Fruit fly (Drosophila melanogaster) whole organism, embryonic: ENCODE results near the gene Rab9D.
A peak's percentile ranks its signal among the peaks of the same experiment; 100 is the strongest.

Source experiments
- CG10147 ChIP-seq: fragments of 200-800 bp; sonication (Bioruptor generic); optimal IDR thresholded peaks from 2 replicates; lab custom pipeline; 2019; ENCODE audit warnings: missing biosample characterization, mild to moderate bottlenecking, missing genetic modification characterization, moderate library complexity
- CG10366 ChIP-seq: fragments of 200-800 bp; sonication (Bioruptor generic); IDR thresholded peaks from 2 replicates; pipeline ENCODE4 v1.3.6; 2022; ENCODE audit warnings: missing biosample characterization, missing genetic modification characterization
- CG10959 ChIP-seq: fragments of 200-800 bp; sonication (Bioruptor generic); IDR thresholded peaks from 2 replicates; pipeline ENCODE4 v1.3.6; 2022; ENCODE audit warnings: missing biosample characterization, missing genetic modification characterization
- CG11247 ChIP-seq: fragments of 200-800 bp; sonication (Bioruptor generic); IDR thresholded peaks from 2 replicates; pipeline ENCODE4 v1.3.6; 2022; ENCODE audit warnings: missing biosample characterization, missing genetic modification characterization
- CG11695 ChIP-seq: fragments of 200-800 bp; sonication (Bioruptor generic); IDR thresholded peaks from 3 replicates; pipeline ENCODE4 v1.3.6; 2022; ENCODE audit warnings: missing biosample characterization, missing genetic modification characterization
- CG12769 ChIP-seq: fragments of 200-800 bp; sonication (Bioruptor generic); optimal IDR thresholded peaks from 2 replicates; lab custom pipeline; 2019; ENCODE audit warnings: missing biosample characterization, mild to moderate bottlenecking, missing genetic modification characterization, moderate library complexity
- CG13287 ChIP-seq: fragments of 200-800 bp; sonication (Bioruptor generic); IDR thresholded peaks from 2 replicates; pipeline ENCODE4 v1.3.6; 2022; ENCODE audit warnings: missing biosample characterization, missing genetic modification characterization; ENCODE audit not compliant: partially characterized antibody
- CG13424 ChIP-seq: fragments of 200-800 bp; sonication (Bioruptor generic); optimal IDR thresholded peaks from 2 replicates; lab custom pipeline; 2019; ENCODE audit warnings: missing biosample characterization, mild to moderate bottlenecking, missing genetic modification characterization, moderate library complexity
- CG15011 ChIP-seq: fragments of 200-800 bp; sonication (Bioruptor generic); optimal IDR thresholded peaks from 3 replicates; lab custom pipeline; 2018; ENCODE audit warnings: missing biosample characterization, mild to moderate bottlenecking, missing genetic modification characterization
- CG15514 ChIP-seq: fragments of 200-800 bp; sonication (Bioruptor generic); optimal IDR thresholded peaks from 3 replicates; lab custom pipeline; 2017; ENCODE audit warnings: missing biosample characterization, missing genetic modification characterization, mild to moderate bottlenecking, moderate library complexity, missing genetic modification reagents
- CG30403 ChIP-seq: fragments of 200-800 bp; sonication (Bioruptor generic); optimal IDR thresholded peaks from 3 replicates; lab custom pipeline; 2016; ENCODE audit warnings: missing biosample characterization, missing genetic modification characterization
- CG31441 ChIP-seq: fragments of 200-800 bp; sonication (Bioruptor generic); IDR thresholded peaks from 2 replicates; pipeline ENCODE4 v1.3.6; 2022; ENCODE audit warnings: missing biosample characterization, missing genetic modification characterization
- CG33557 ChIP-seq: fragments of 200-800 bp; sonication (Bioruptor generic); optimal IDR thresholded peaks from 2 replicates; lab custom pipeline; 2019; ENCODE audit warnings: missing biosample characterization, mild to moderate bottlenecking, missing genetic modification characterization, moderate library complexity
- CG3726 ChIP-seq: fragments of 200-800 bp; sonication (Bioruptor generic); IDR thresholded peaks from 3 replicates; pipeline ENCODE4, ENCODE4 v1.3.6; 2022; ENCODE audit warnings: missing biosample characterization, missing genetic modification characterization
- CG3838 ChIP-seq: fragments of 200-800 bp; sonication (Bioruptor generic); optimal IDR thresholded peaks from 3 replicates; lab custom pipeline; 2016; ENCODE audit warnings: missing biosample characterization, missing genetic modification characterization
- CG4424 ChIP-seq: fragments of 200-800 bp; sonication (Bioruptor generic); optimal IDR thresholded peaks from 3 replicates; lab custom pipeline; 2016; ENCODE audit warnings: missing biosample characterization, missing genetic modification characterization
- CG5953 ChIP-seq: fragments of 200-800 bp; sonication (Bioruptor generic); IDR thresholded peaks from 2 replicates; pipeline ENCODE4 v1.3.6; 2022; ENCODE audit warnings: missing biosample characterization, missing genetic modification characterization
- CG6689 ChIP-seq: fragments of 200-800 bp; sonication (Bioruptor generic); IDR thresholded peaks from 2 replicates; pipeline ENCODE4 v1.3.6; 2022; ENCODE audit warnings: missing biosample characterization, missing genetic modification characterization
- CG8290 ChIP-seq, 3 experiments: fragments of 200-800 bp; sonication (Bioruptor generic); optimal IDR thresholded peaks; 2 replicates each; lab custom pipeline; 2016 to 2019; ENCODE audit warnings: missing biosample characterization in 3 of 3, missing genetic modification characterization in 3 of 3, mild to moderate bottlenecking in 2 of 3, moderate library complexity in 1 of 3
- CG9932 ChIP-seq: fragments of 200-800 bp; sonication (Bioruptor generic); IDR thresholded peaks from 2 replicates; pipeline ENCODE4 v1.3.6; 2022; ENCODE audit warnings: missing biosample characterization, missing genetic modification characterization
- CHES-1-like ChIP-seq: fragments of 200-800 bp; sonication (Bioruptor generic); optimal IDR thresholded peaks from 2 replicates; lab custom pipeline; 2016; ENCODE audit warnings: missing biosample characterization, missing genetic modification characterization
- CrebB ChIP-seq: fragments of 200-800 bp; sonication (Bioruptor generic); optimal IDR thresholded peaks from 3 replicates; lab custom pipeline; 2018; ENCODE audit warnings: missing biosample characterization, mild to moderate bottlenecking, missing genetic modification characterization
- Dip2 ChIP-seq: fragments of 200-800 bp; sonication (Bioruptor generic); IDR thresholded peaks from 2 replicates; pipeline ENCODE4 v1.3.6; 2022; ENCODE audit warnings: missing biosample characterization, missing genetic modification characterization
- Dip3 ChIP-seq: fragments of 200-800 bp; sonication (Bioruptor generic); optimal IDR thresholded peaks from 3 replicates; lab custom pipeline; 2016; ENCODE audit warnings: missing biosample characterization, missing genetic modification characterization
- Ets65A ChIP-seq: fragments of 200-800 bp; sonication (Bioruptor generic); peaks from one replicate; lab custom pipeline; 2016; ENCODE audit warnings: missing biosample characterization, missing genetic modification characterization
- Fer1 ChIP-seq: fragments of 200-800 bp; sonication (Bioruptor generic); optimal IDR thresholded peaks from 2 replicates; lab custom pipeline; 2017; ENCODE audit warnings: missing biosample characterization, mild to moderate bottlenecking, missing genetic modification characterization
- GATAe ChIP-seq: fragments of 200-800 bp; sonication (Bioruptor generic); conservative IDR thresholded peaks from 2 replicates; pipeline ENCODE4 v1.3.6; 2022; ENCODE audit warnings: missing biosample characterization, missing genetic modification characterization
- Hr3 ChIP-seq: fragments of 200-800 bp; sonication (Bioruptor generic); optimal IDR thresholded peaks from 3 replicates; lab custom pipeline; 2016; ENCODE audit warnings: missing biosample characterization, missing genetic modification characterization
- Hr78 ChIP-seq, 2 experiments: fragments of 200-800 bp in 1 of 2; fragments of >200 bp in 1 of 2; sonication (Bioruptor generic) in 1 of 2; optimal IDR thresholded peaks; 2 replicates each; lab custom pipeline; 2017 to 2019; ENCODE audit warnings: missing biosample characterization in 2 of 2, missing genetic modification characterization in 2 of 2, mild to moderate bottlenecking in 1 of 2, moderate library complexity in 1 of 2
- Sox102F ChIP-seq: fragments of 200-800 bp; sonication (Bioruptor generic); optimal IDR thresholded peaks from 2 replicates; lab custom pipeline; 2018; ENCODE audit warnings: missing biosample characterization, mild to moderate bottlenecking, missing genetic modification characterization, moderate library complexity
- Sry-β ChIP-seq: fragments of 200-800 bp; sonication (Bioruptor generic); optimal IDR thresholded peaks from 2 replicates; lab custom pipeline; 2018; ENCODE audit warnings: missing biosample characterization, mild to moderate bottlenecking, missing genetic modification characterization, moderate library complexity
- Taf1 ChIP-seq: fragments of 200-800 bp; sonication (Bioruptor generic); IDR thresholded peaks from 2 replicates; pipeline ENCODE4 v1.3.6; 2022; ENCODE audit warnings: missing biosample characterization, missing genetic modification characterization
- YL-1 ChIP-seq: fragments of 200-800 bp; sonication (Bioruptor generic); optimal IDR thresholded peaks from 3 replicates; lab custom pipeline; 2017; ENCODE audit warnings: missing biosample characterization, mild to moderate bottlenecking, missing genetic modification characterization
- az2 ChIP-seq: fragments of 200-800 bp; sonication (Bioruptor generic); optimal IDR thresholded peaks from 3 replicates; lab custom pipeline; 2016; ENCODE audit warnings: missing biosample characterization, missing genetic modification characterization
- ewg ChIP-seq: fragments of 200-800 bp; sonication (Bioruptor generic); optimal IDR thresholded peaks from 3 replicates; lab custom pipeline; 2017; ENCODE audit warnings: mild to moderate bottlenecking, missing biosample characterization, missing genetic modification reagents, missing genetic modification characterization
- fd96Cb ChIP-seq: fragments of 200-800 bp; sonication (Bioruptor generic); optimal IDR thresholded peaks from 2 replicates; lab custom pipeline; 2018; ENCODE audit warnings: missing biosample characterization, mild to moderate bottlenecking, missing genetic modification characterization, moderate library complexity
- fu2 ChIP-seq: fragments of 200-800 bp; sonication (Bioruptor generic); optimal IDR thresholded peaks from 2 replicates; lab custom pipeline; 2016; ENCODE audit warnings: missing biosample characterization, missing genetic modification characterization
- grau ChIP-seq: fragments of 200-800 bp; optimal IDR thresholded peaks from 3 replicates; lab custom pipeline; 2019; ENCODE audit warnings: missing biosample characterization, mild to moderate bottlenecking, missing genetic modification characterization, moderate library complexity
- hkb ChIP-seq, 2 experiments: fragments of 200-800 bp in 1 of 2; fragments of >200 bp in 1 of 2; sonication (Bioruptor generic) in 1 of 2; IDR thresholded peaks in 1 of 2; optimal IDR thresholded peaks in 1 of 2; 2 replicates each; pipeline versions ENCODE4 v1.3.6 to Lab custom; 2017 to 2022; ENCODE audit warnings: missing biosample characterization in 1 of 2, missing genetic modification characterization in 1 of 2
- ind ChIP-seq: fragments of 200-800 bp; sonication (Bioruptor generic); optimal IDR thresholded peaks from 3 replicates; lab custom pipeline; 2016; ENCODE audit warnings: missing biosample characterization, missing genetic modification characterization
- jumu ChIP-seq: fragments of 200-800 bp; sonication (Bioruptor generic); optimal IDR thresholded peaks from 3 replicates; lab custom pipeline; 2016; ENCODE audit warnings: missing biosample characterization, missing genetic modification characterization
- lola ChIP-seq, 3 experiments: fragments of >200 bp in 2 of 3; fragments of 200-800 bp in 1 of 3; sonication (Bioruptor generic) in 1 of 3; optimal IDR thresholded peaks; 2 replicates each; lab custom pipeline; 2017 to 2019; ENCODE audit warnings: missing biosample characterization in 3 of 3, missing genetic modification characterization in 3 of 3, mild to moderate bottlenecking in 1 of 3, moderate library complexity in 1 of 3
- org-1 ChIP-seq: fragments of 200-800 bp; sonication (Bioruptor generic); optimal IDR thresholded peaks from 2 replicates; lab custom pipeline; 2017; ENCODE audit warnings: missing biosample characterization, missing genetic modification characterization
- pho ChIP-seq: fragments of 200-800 bp; sonication (Bioruptor generic); optimal IDR thresholded peaks from 2 replicates; lab custom pipeline; 2016; ENCODE audit warnings: missing biosample characterization, missing genetic modification characterization
- sim ChIP-seq: fragments of 200-800 bp; sonication (Bioruptor generic); IDR thresholded peaks from 2 replicates; pipeline ENCODE4 v1.3.6; 2022; ENCODE audit warnings: missing biosample characterization, missing genetic modification characterization
- sob ChIP-seq: fragments of 200-800 bp; sonication (Bioruptor generic); IDR thresholded peaks from 2 replicates; pipeline ENCODE4 v1.3.6; 2022; ENCODE audit warnings: missing biosample characterization, missing genetic modification characterization
- sr ChIP-seq: fragments of 200-800 bp; sonication (Bioruptor generic); IDR thresholded peaks from 3 replicates; pipeline ENCODE4 v1.3.6; 2022; ENCODE audit warnings: missing biosample characterization, missing genetic modification characterization
- stwl ChIP-seq: fragments of 200-800 bp; sonication (Bioruptor generic); optimal IDR thresholded peaks from 3 replicates; lab custom pipeline; 2018; ENCODE audit warnings: missing biosample characterization, mild to moderate bottlenecking, missing genetic modification characterization, moderate library complexity
- tna ChIP-seq: fragments of 200-800 bp; sonication (Bioruptor generic); IDR thresholded peaks from 2 replicates; pipeline ENCODE4 v1.3.6; 2022; ENCODE audit warnings: missing biosample characterization, missing genetic modification characterization; ENCODE audit not compliant: partially characterized antibody

The Rab9D gene

dm6 chrX:10561433-10561832, 27.5 kb upstream of the Rab9D start (continued):
- peak; percentile 63 for TF ChIP-seq CG10147 (GFP tag; lab: Kevin White, UChicago)
- no peak for TF ChIP-seq sr (GFP tag; lab: Robert Waterston, UW)
- TF ChIP-seq CrebB (tag; lab: Kevin White, UChicago) = no peak
- no peak for TF ChIP-seq pho (GFP tag; lab: Kevin White, UChicago)
- TF ChIP-seq az2 = peak; percentile 12
- no peak for TF ChIP-seq CG8290 (GFP tag; optimal IDR thresholded peaks at IDR 0.05; lab: Kevin White, UChicago)
- no peak for TF ChIP-seq CG8290 (tag; optimal IDR thresholded peaks at IDR 0.05; lab: Kevin White, UChicago)
- no peak for TF ChIP-seq CG11247 (GFP tag; lab: Robert Waterston, UW)
- TF ChIP-seq CG5953 (GFP tag; lab: Robert Waterston, UW) = no peak
- TF ChIP-seq fu2 (GFP tag; lab: Kevin White, UChicago) = no peak
- TF ChIP-seq Hr78 (GFP tag; optimal IDR thresholded peaks at IDR 0.05; lab: Kevin White, UChicago) = no peak
- no peak for TF ChIP-seq YL-1 (GFP tag; lab: Kevin White, UChicago)
- TF ChIP-seq tna (GFP tag; lab: Robert Waterston, UW) = no peak
- no peak for TF ChIP-seq CG33557 (GFP tag; lab: Kevin White, UChicago)
- peak; percentile 40 for TF ChIP-seq CG15011 (GFP tag; lab: Kevin White, UChicago)
- TF ChIP-seq ewg = no peak
- TF ChIP-seq CG10959 (GFP tag; lab: Robert Waterston, UW) = no peak
- no peak for TF ChIP-seq stwl
- peak; percentile 79 for TF ChIP-seq Sox102F (GFP tag; lab: Kevin White, UChicago)
- no peak for TF ChIP-seq CG13287
- peak; percentile 19 for TF ChIP-seq CG4424 (GFP tag; lab: Kevin White, UChicago)
- TF ChIP-seq fd96Cb (tag; lab: Kevin White, UChicago) = peak; percentile 62

- TF ChIP-seq CG30403 = peak; percentile 11
- TF ChIP-seq CG15514 (GFP tag; lab: Kevin White, UChicago) = peak; percentile 13
- no peak for TF ChIP-seq hkb (optimal IDR thresholded peaks at IDR 0.05; lab: Kevin White, UChicago)
- peak; percentile 27; the same call in 1 of the 2 replicates for TF ChIP-seq hkb (GFP tag; IDR thresholded peaks at IDR 0.05; lab: Robert Waterston, UW)
- peak; percentile 1 for TF ChIP-seq CG13424 (tag; lab: Kevin White, UChicago)
- TF ChIP-seq CG31441 = 0 out of 2 replicates have a peak, but pooled peaks have one; percentile 13
- TF ChIP-seq GATAe (GFP tag; lab: Robert Waterston, UW) = no peak
- TF ChIP-seq CG11695 (GFP tag; lab: Robert Waterston, UW) = 0 out of 3 replicates have a peak, but pooled peaks have one; percentile 12
- TF ChIP-seq ind = peak; percentile 3
- TF ChIP-seq CG3726 (GFP tag; lab: Robert Waterston, UW) = no peak
- TF ChIP-seq lola (GFP tag; optimal IDR thresholded peaks at IDR 0.05; lab: Kevin White, UChicago) = no peak
- TF ChIP-seq Fer1 = peak; percentile 43
- no peak for TF ChIP-seq jumu (GFP tag; lab: Kevin White, UChicago)
- peak; percentile 16 for TF ChIP-seq org-1 (GFP tag; lab: Kevin White, UChicago)
- TF ChIP-seq CG6689 (GFP tag; lab: Robert Waterston, UW) = peak; percentile 16; the same call in 1 of the 2 replicates
- no peak for TF ChIP-seq Dip2 (GFP tag; lab: Robert Waterston, UW)
- no peak for TF ChIP-seq CHES-1-like (GFP tag; lab: Kevin White, UChicago)
- TF ChIP-seq CG3838 (GFP tag; lab: Kevin White, UChicago) = no peak
- peak; percentile 18 for TF ChIP-seq CG12769 (tag; lab: Kevin White, UChicago)
- TF ChIP-seq Sry-β (GFP tag; lab: Kevin White, UChicago) = no peak
- peak; percentile 86 for TF ChIP-seq Ets65A
- 0 out of 2 replicates have a peak, but pooled peaks have one; percentile 13 for TF ChIP-seq CG10366
- TF ChIP-seq grau (tag; lab: Kevin White, UChicago) = peak; percentile 21
- no peak for TF ChIP-seq sim (GFP tag; lab: Robert Waterston, UW)
- no peak for TF ChIP-seq Hr3
- TF ChIP-seq CG9932 (GFP tag; lab: Robert Waterston, UW) = 0 out of 2 replicates have a peak, but pooled peaks have one; percentile 5
- TF ChIP-seq Dip3 (GFP tag; lab: Kevin White, UChicago) = no peak
- TF ChIP-seq sob (GFP tag; lab: Robert Waterston, UW) = 0 out of 2 replicates have a peak, but pooled peaks have one; percentile 17
- TF ChIP-seq Taf1 (GFP tag; lab: Robert Waterston, UW) = no peak
- peak; percentile 14 for TF ChIP-seq fd96Cb (tag; lab: Kevin White, UChicago)
Measured at dm6 chrX:10564145-10564544, 24.7 kb upstream of the Rab9D start.
